Fruit fly (Drosophila melanogaster) whole organism, embryonic: ENCODE measurements around the gene CG8119.
A peak's percentile ranks its signal among the peaks of the same experiment; 100 is the strongest.

Source experiments
- CG10147 ChIP-seq: fragments of 200-800 bp; sonication (Bioruptor generic); optimal IDR thresholded peaks from 2 replicates; lab custom pipeline; 2019; ENCODE audit warnings: missing biosample characterization, mild to moderate bottlenecking, missing genetic modification characterization, moderate library complexity
- CG11398 ChIP-seq: fragments of 200-800 bp; sonication (Bioruptor generic); optimal IDR thresholded peaks from 2 replicates; lab custom pipeline; 2016; ENCODE audit warnings: missing biosample characterization, missing genetic modification characterization
- CG11456 ChIP-seq: fragments of 200-800 bp; sonication (Bioruptor generic); IDR thresholded peaks from 3 replicates; pipeline ENCODE4 v1.3.6; 2022; ENCODE audit warnings: missing biosample characterization, missing genetic modification characterization
- CG11504 ChIP-seq: fragments of 200-800 bp; sonication (Bioruptor generic); optimal IDR thresholded peaks from 3 replicates; lab custom pipeline; 2019; ENCODE audit warnings: missing biosample characterization, mild to moderate bottlenecking, missing genetic modification characterization, moderate library complexity
- CG11723 ChIP-seq: fragments of 200-800 bp; sonication (Bioruptor generic); optimal IDR thresholded peaks from 2 replicates; lab custom pipeline; 2017; ENCODE audit warnings: missing biosample characterization, mild to moderate bottlenecking, missing genetic modification characterization
- CG12391 ChIP-seq: fragments of 200-800 bp; sonication (Bioruptor generic); optimal IDR thresholded peaks from 3 replicates; lab custom pipeline; 2018; ENCODE audit warnings: missing biosample characterization, mild to moderate bottlenecking, missing genetic modification characterization, moderate library complexity
- CG12942 ChIP-seq: fragments of 200-800 bp; sonication (Bioruptor generic); optimal IDR thresholded peaks from 3 replicates; lab custom pipeline; 2016; ENCODE audit warnings: missing biosample characterization, missing genetic modification characterization
- CG14710 ChIP-seq: fragments of 200-800 bp; sonication (Bioruptor generic); optimal IDR thresholded peaks from 3 replicates; lab custom pipeline; 2019; ENCODE audit warnings: missing biosample characterization, mild to moderate bottlenecking, missing genetic modification characterization, moderate library complexity
- CG15601 ChIP-seq: fragments of 200-800 bp; sonication (Bioruptor generic); optimal IDR thresholded peaks from 3 replicates; lab custom pipeline; 2019; ENCODE audit warnings: missing biosample characterization, mild to moderate bottlenecking, missing genetic modification characterization, moderate library complexity
- CG1603 ChIP-seq: fragments of 200-800 bp; sonication (Bioruptor generic); optimal IDR thresholded peaks from 2 replicates; lab custom pipeline; 2019; ENCODE audit warnings: missing biosample characterization, mild to moderate bottlenecking, missing genetic modification characterization, moderate library complexity
- CG1647 ChIP-seq: fragments of 200-800 bp; sonication (Bioruptor generic); optimal IDR thresholded peaks from 3 replicates; lab custom pipeline; 2016; ENCODE audit warnings: missing biosample characterization, missing genetic modification characterization
- CG17829 ChIP-seq: fragments of 200-800 bp; optimal IDR thresholded peaks from 2 replicates; lab custom pipeline; 2019; ENCODE audit warnings: missing biosample characterization, mild to moderate bottlenecking, missing genetic modification characterization, moderate library complexity
- CG18764 ChIP-seq: fragments of 200-800 bp; sonication (Bioruptor generic); optimal IDR thresholded peaks from 3 replicates; lab custom pipeline; 2016; ENCODE audit warnings: missing biosample characterization, missing genetic modification characterization
- CG31441 ChIP-seq: fragments of 200-800 bp; sonication (Bioruptor generic); IDR thresholded peaks from 2 replicates; pipeline ENCODE4 v1.3.6; 2022; ENCODE audit warnings: missing biosample characterization, missing genetic modification characterization
- CG32532 ChIP-seq: fragments of 200-800 bp; sonication (Bioruptor generic); IDR thresholded peaks from 2 replicates; pipeline ENCODE4 v1.3.6; 2022; ENCODE audit warnings: missing biosample characterization, missing genetic modification characterization
- CG3847 ChIP-seq: fragments of 200-800 bp; sonication (Bioruptor generic); IDR thresholded peaks from 2 replicates; pipeline ENCODE4 v1.3.6; 2022; ENCODE audit warnings: missing biosample characterization, missing genetic modification characterization
- CG5245 ChIP-seq: fragments of 200-800 bp; sonication (Bioruptor generic); optimal IDR thresholded peaks from 3 replicates; lab custom pipeline; 2016; ENCODE audit warnings: missing biosample characterization, missing genetic modification characterization
- CG6689 ChIP-seq: fragments of 200-800 bp; sonication (Bioruptor generic); IDR thresholded peaks from 2 replicates; pipeline ENCODE4 v1.3.6; 2022; ENCODE audit warnings: missing biosample characterization, missing genetic modification characterization
- CG6765 ChIP-seq: fragments of 200-800 bp; sonication (Bioruptor generic); optimal IDR thresholded peaks from 3 replicates; lab custom pipeline; 2017; ENCODE audit warnings: missing biosample characterization, mild to moderate bottlenecking, missing genetic modification characterization
- CG7372 ChIP-seq: fragments of 200-800 bp; sonication (Bioruptor generic); IDR thresholded peaks from 2 replicates; pipeline ENCODE4 v1.3.6; 2022; ENCODE audit warnings: missing biosample characterization, missing genetic modification characterization
- CG7963 ChIP-seq: fragments of 200-800 bp; sonication (Bioruptor generic); IDR thresholded peaks from 3 replicates; pipeline ENCODE4 v1.3.6; 2022; ENCODE audit warnings: missing biosample characterization, missing genetic modification characterization; ENCODE audit not compliant: partially characterized antibody
- CG9817 ChIP-seq: fragments of 200-800 bp; sonication (Bioruptor generic); optimal IDR thresholded peaks from 2 replicates; lab custom pipeline; 2018; ENCODE audit warnings: missing biosample characterization, mild to moderate bottlenecking, missing genetic modification characterization, moderate library complexity
- CG9876 ChIP-seq: fragments of 200-800 bp; sonication (Bioruptor generic); optimal IDR thresholded peaks from 2 replicates; lab custom pipeline; 2016; ENCODE audit warnings: missing biosample characterization, missing genetic modification characterization
- CG9932 ChIP-seq: fragments of 200-800 bp; sonication (Bioruptor generic); IDR thresholded peaks from 2 replicates; pipeline ENCODE4 v1.3.6; 2022; ENCODE audit warnings: missing biosample characterization, missing genetic modification characterization
- D19B ChIP-seq: fragments of 200-800 bp; sonication (Bioruptor generic); optimal IDR thresholded peaks from 2 replicates; lab custom pipeline; 2017; ENCODE audit warnings: missing biosample characterization, mild to moderate bottlenecking, missing genetic modification characterization
- Dbx ChIP-seq: fragments of 200-800 bp; sonication (Bioruptor generic); IDR thresholded peaks from 3 replicates; pipeline ENCODE4 v1.3.6; 2022; ENCODE audit warnings: missing biosample characterization, missing genetic modification characterization
- Doc2 ChIP-seq: fragments of 200-800 bp; sonication (Bioruptor generic); IDR thresholded peaks from 2 replicates; pipeline ENCODE4 v1.3.6; 2022; ENCODE audit warnings: missing biosample characterization, missing genetic modification characterization
- E2f2 ChIP-seq: fragments of 200-800 bp; sonication (Bioruptor generic); IDR thresholded peaks from 2 replicates; pipeline ENCODE4 v1.3.6; 2022; ENCODE audit warnings: missing biosample characterization, missing genetic modification characterization
- Gug ChIP-seq: fragments of 200-800 bp; sonication (Bioruptor generic); IDR thresholded peaks from 4 replicates; pipeline ENCODE4 v1.3.6; 2022; ENCODE audit warnings: missing biosample characterization, missing genetic modification characterization
- Jarid2 ChIP-seq: fragments of 200-800 bp; sonication (Bioruptor generic); optimal IDR thresholded peaks from 3 replicates; lab custom pipeline; 2017; ENCODE audit warnings: mild to moderate bottlenecking, missing biosample characterization, missing genetic modification reagents, missing genetic modification characterization
- Oli ChIP-seq: fragments of 200-800 bp; sonication (Bioruptor generic); optimal IDR thresholded peaks from 2 replicates; lab custom pipeline; 2018; ENCODE audit warnings: missing biosample characterization, mild to moderate bottlenecking, missing genetic modification characterization, moderate library complexity
- Rfx ChIP-seq: fragments of 200-800 bp; sonication (Bioruptor generic); IDR thresholded peaks from 2 replicates; pipeline ENCODE4 v1.3.6; 2022; ENCODE audit warnings: missing biosample characterization, missing genetic modification characterization
- Rx ChIP-seq: fragments of 200-800 bp; sonication (Bioruptor generic); IDR thresholded peaks from 2 replicates; pipeline ENCODE4 v1.3.6; 2022; ENCODE audit warnings: missing biosample characterization, missing genetic modification characterization
- Trl ChIP-seq, 3 experiments: fragments of >200 bp in 2 of 3; fragments of 200-800 bp in 1 of 3; sonication (Bioruptor generic) in 1 of 3; optimal IDR thresholded peaks; 2 replicates in 1 of 3; 3 replicates in 2 of 3; lab custom pipeline; 2016 to 2017; ENCODE audit warnings: missing biosample characterization in 1 of 3, missing genetic modification characterization in 1 of 3
- ap ChIP-seq: fragments of 200-800 bp; sonication (Bioruptor generic); IDR thresholded peaks from 2 replicates; pipeline ENCODE4 v1.3.6; 2022; ENCODE audit warnings: missing biosample characterization, missing genetic modification characterization
- chif ChIP-seq, 2 experiments: fragments of 200-800 bp; sonication (Bioruptor generic); optimal IDR thresholded peaks; 3 replicates each; lab custom pipeline; 2016; ENCODE audit warnings: missing biosample characterization in 2 of 2, missing genetic modification characterization in 2 of 2
- dmrt11E ChIP-seq: fragments of 200-800 bp; sonication (Bioruptor generic); optimal IDR thresholded peaks from 3 replicates; lab custom pipeline; 2018; ENCODE audit warnings: missing biosample characterization, mild to moderate bottlenecking, missing genetic modification characterization, moderate library complexity
- fru ChIP-seq: fragments of >200 bp; optimal IDR thresholded peaks from 2 replicates; lab custom pipeline; 2017
- hb ChIP-seq: fragments of 200-800 bp; sonication (Bioruptor generic); IDR thresholded peaks from 3 replicates; pipeline ENCODE4 v1.3.6; 2022; ENCODE audit warnings: missing biosample characterization, missing genetic modification characterization; ENCODE audit not compliant: partially characterized antibody
- otp ChIP-seq: fragments of 200-800 bp; sonication (Bioruptor generic); IDR thresholded peaks from 3 replicates; pipeline ENCODE4, ENCODE4 v1.3.6; 2022; ENCODE audit warnings: missing biosample characterization, missing genetic modification characterization
- pfk ChIP-seq: fragments of 200-800 bp; sonication (Bioruptor generic); optimal IDR thresholded peaks from 2 replicates; lab custom pipeline; 2018; ENCODE audit warnings: missing biosample characterization, mild to moderate bottlenecking, missing genetic modification characterization, moderate library complexity
- prd ChIP-seq, 3 experiments: fragments of >200 bp in 2 of 3; fragments of 200-800 bp in 1 of 3; sonication (Bioruptor generic) in 1 of 3; optimal IDR thresholded peaks in 2 of 3; IDR thresholded peaks in 1 of 3; 2 replicates in 2 of 3; 3 replicates in 1 of 3; pipeline versions ENCODE4 v1.3.6 to Lab custom; 2017 to 2022; ENCODE audit warnings: missing biosample characterization in 1 of 3, missing genetic modification characterization in 1 of 3
- pum ChIP-seq: fragments of 200-800 bp; sonication (Bioruptor generic); optimal IDR thresholded peaks from 2 replicates; lab custom pipeline; 2016; ENCODE audit warnings: missing biosample characterization, missing genetic modification characterization
- pzg ChIP-seq: fragments of 200-800 bp; sonication (Bioruptor generic); optimal IDR thresholded peaks from 3 replicates; lab custom pipeline; 2018; ENCODE audit warnings: missing biosample characterization, mild to moderate bottlenecking, missing genetic modification characterization, moderate library complexity
- sens ChIP-seq: fragments of 200-800 bp; sonication (Bioruptor generic); peaks from one replicate; lab custom pipeline; 2016; ENCODE audit warnings: missing biosample characterization, missing genetic modification characterization
- slbo ChIP-seq: fragments of 200-800 bp; sonication (Bioruptor generic); IDR thresholded peaks from 2 replicates; pipeline ENCODE4 v1.3.6; 2022; ENCODE audit warnings: missing biosample characterization, missing genetic modification characterization
- tgo ChIP-seq: fragments of 200-800 bp; sonication (Bioruptor generic); IDR thresholded peaks from 3 replicates; pipeline ENCODE4 v1.3.6; 2022; ENCODE audit warnings: missing biosample characterization, missing genetic modification characterization
- tin ChIP-seq: fragments of 200-800 bp; sonication (Bioruptor generic); optimal IDR thresholded peaks from 3 replicates; lab custom pipeline; 2016; ENCODE audit warnings: missing biosample characterization, missing genetic modification characterization
- tup ChIP-seq: fragments of 200-800 bp; sonication (Bioruptor generic); optimal IDR thresholded peaks from 2 replicates; lab custom pipeline; 2016; ENCODE audit warnings: missing biosample characterization, mild to moderate bottlenecking, missing genetic modification characterization, moderate library complexity
- wdn ChIP-seq: fragments of 200-800 bp; sonication (Bioruptor generic); IDR thresholded peaks from 2 replicates; pipeline ENCODE4 v1.3.6; 2022; ENCODE audit warnings: missing biosample characterization, missing genetic modification characterization

CG8119 gene

dm6 chrX:15653364-15653809 lies 9.0 kb upstream of the CG8119 start (continued):
- peak; percentile 25 for TF ChIP-seq dmrt11E (tag; lab: Kevin White, UChicago)
- no peak for TF ChIP-seq CG11398 (GFP tag; lab: Kevin White, UChicago)
- peak; percentile 42 for TF ChIP-seq tin (GFP tag; lab: Kevin White, UChicago)
- no peak for TF ChIP-seq Trl (optimal IDR thresholded peaks at IDR 0.05; lab: Kevin White, UChicago)
- TF ChIP-seq Trl (GFP tag; optimal IDR thresholded peaks at IDR 0.05; lab: Kevin White, UChicago): peak; percentile 29
- peak; percentile 71 for TF ChIP-seq CG11504 (tag; lab: Kevin White, UChicago)
- peak; percentile 13 for TF ChIP-seq Oli (tag; lab: Kevin White, UChicago)
- TF ChIP-seq Doc2 (GFP tag; lab: Robert Waterston, UW): no peak
- TF ChIP-seq CG9817: peak; percentile 65
- peak; percentile 37; the same call in 1 of the 2 replicates for TF ChIP-seq CG6689 (GFP tag; lab: Robert Waterston, UW)
- TF ChIP-seq Rfx (GFP tag; lab: Robert Waterston, UW): peak; percentile 72
- no peak for TF ChIP-seq tup
- 0 out of 3 replicates have a peak, but pooled peaks have one; percentile 35 for TF ChIP-seq otp
- TF ChIP-seq CG15601 (tag; lab: Kevin White, UChicago): peak; percentile 34
- no peak for TF ChIP-seq CG31441
- 0 out of 2 replicates have a peak, but pooled peaks have one; percentile 6 for TF ChIP-seq CG7372
- peak; percentile 36; the same call in 1 of the 2 replicates for TF ChIP-seq CG3847 (GFP tag; lab: Robert Waterston, UW)
- no peak for TF ChIP-seq CG1647
- TF ChIP-seq sens (GFP tag; lab: Kevin White, UChicago): peak; percentile 11
- TF ChIP-seq CG6765 (GFP tag; lab: Kevin White, UChicago): no peak
- no peak for TF ChIP-seq pzg
- TF ChIP-seq tgo (GFP tag; lab: Robert Waterston, UW): peak; percentile 46; the same call in 2 of the 3 replicates
- peak; percentile 49 for TF ChIP-seq CG5245 (GFP tag; lab: Kevin White, UChicago)
- peak; percentile 10 for TF ChIP-seq CG14710 (tag; lab: Kevin White, UChicago)
- TF ChIP-seq fru (lab: Kevin White, UChicago): no peak
- peak; percentile 37; the same call in 1 of the 2 replicates for TF ChIP-seq Rx (GFP tag; lab: Robert Waterston, UW)
- peak in 1 of 2 experiments; percentile 48 for TF ChIP-seq chif (GFP tag; optimal IDR thresholded peaks at IDR 0.05; lab: Kevin White, UChicago)
- TF ChIP-seq CG12391 (tag; lab: Kevin White, UChicago): peak; percentile 12
- TF ChIP-seq D19B: peak; percentile 33
- TF ChIP-seq pum: peak; percentile 32
- no peak for TF ChIP-seq CG12942 (GFP tag; lab: Kevin White, UChicago)
- TF ChIP-seq CG9932 (GFP tag; lab: Robert Waterston, UW): peak; percentile 59; the same call in 1 of the 2 replicates
- peak; percentile 67 for TF ChIP-seq slbo
- peak; percentile 37; the same call in 1 of the 2 replicates for TF ChIP-seq E2f2
- TF ChIP-seq CG18764 (GFP tag; lab: Kevin White, UChicago): peak; percentile 24
- 0 out of 2 replicates have a peak, but pooled peaks have one; percentile 9 for TF ChIP-seq ap (GFP tag; lab: Robert Waterston, UW)
- TF ChIP-seq pfk (GFP tag; lab: Kevin White, UChicago): no peak
- peak; percentile 50 for TF ChIP-seq CG1603 (tag; lab: Kevin White, UChicago)
- TF ChIP-seq CG7963 (GFP tag; lab: Robert Waterston, UW): peak; percentile 63
- no peak for TF ChIP-seq CG11723
- no peak for TF ChIP-seq prd (optimal IDR thresholded peaks at IDR 0.05; lab: Kevin White, UChicago)
- peak; percentile 48; the same call in 2 of the 3 replicates for TF ChIP-seq prd (GFP tag; IDR thresholded peaks at IDR 0.05; lab: Robert Waterston, UW)
- 0 out of 3 replicates have a peak, but pooled peaks have one; percentile 48 for TF ChIP-seq Dbx (GFP tag; lab: Robert Waterston, UW)
- TF ChIP-seq CG9876 (GFP tag; lab: Kevin White, UChicago): peak; percentile 33
- TF ChIP-seq CG17829: peak; percentile 60
- peak; percentile 80 for TF ChIP-seq CG32532 (GFP tag; lab: Robert Waterston, UW)
- TF ChIP-seq CG10147 (GFP tag; lab: Kevin White, UChicago): no peak
- peak; percentile 83; the same call in 2 of the 3 replicates for TF ChIP-seq hb (GFP tag; lab: Robert Waterston, UW)
- TF ChIP-seq Jarid2: peak; percentile 13
- TF ChIP-seq CG11456: peak; percentile 87
- TF ChIP-seq wdn: no peak
- no peak for TF ChIP-seq Gug (GFP tag; lab: Robert Waterston, UW)
